Fruit fly (Drosophila melanogaster) ovary, adult (tissue): Measurements from ENCODE around the gene CG11227.

Experiments used
- CG17801 ChIP-seq: fragments of 200-800 bp; optimal IDR thresholded peaks from 2 replicates; lab custom pipeline; 2019; ENCODE audit warnings: missing biosample characterization, mild to moderate bottlenecking, missing genetic modification characterization, moderate library complexity; ENCODE audit not compliant: partially characterized antibody

Gene CG11227

DNA sequence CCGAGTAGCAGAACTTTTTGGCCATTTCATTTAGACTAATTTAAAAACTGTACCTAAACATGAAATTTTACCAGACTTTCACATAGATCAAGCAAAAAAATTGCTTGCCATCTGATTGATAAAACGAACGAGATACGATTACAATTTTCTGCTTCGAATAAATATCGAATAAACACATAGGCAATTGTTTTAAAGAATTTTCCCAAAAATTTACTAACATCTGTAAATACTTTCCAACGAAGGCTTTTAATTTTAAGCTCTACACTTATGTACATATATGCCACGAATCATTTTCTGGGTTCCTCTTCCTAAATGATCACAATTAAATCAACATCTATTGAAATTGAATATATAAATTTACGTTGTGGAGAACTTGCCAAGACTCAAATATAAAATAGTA, at the start of gene CG11227:
TSS of gene CG11227 (minus strand) at position 101 of the 400 bp plus-strand sequence.
- no peak for TF ChIP-seq CG17801

DNA sequence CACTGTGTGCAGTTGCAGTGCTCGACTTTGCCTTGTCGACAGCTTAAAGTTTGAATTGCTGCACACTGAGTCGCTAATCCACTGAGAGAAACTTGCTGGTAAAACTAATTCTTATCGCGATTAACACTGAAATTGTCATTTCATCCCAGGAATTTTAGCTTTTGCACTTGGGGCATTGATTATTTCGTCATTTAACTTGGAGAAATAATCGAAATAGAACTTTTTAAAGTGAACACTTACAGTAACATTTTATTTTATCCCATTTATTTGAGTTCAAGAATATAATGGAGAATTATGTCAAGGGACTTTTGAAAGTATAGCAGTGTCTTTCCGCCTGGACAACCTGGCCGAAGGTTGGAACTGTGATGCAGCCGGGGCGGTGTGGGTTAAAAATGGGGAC, 44.6 kb upstream of the CG11227 start, which contains the start of gene CG44426:
TSS of gene CG44426 (plus strand) at position 301 of the 400 bp plus-strand sequence.
- no peak for TF ChIP-seq CG17801

DNA sequence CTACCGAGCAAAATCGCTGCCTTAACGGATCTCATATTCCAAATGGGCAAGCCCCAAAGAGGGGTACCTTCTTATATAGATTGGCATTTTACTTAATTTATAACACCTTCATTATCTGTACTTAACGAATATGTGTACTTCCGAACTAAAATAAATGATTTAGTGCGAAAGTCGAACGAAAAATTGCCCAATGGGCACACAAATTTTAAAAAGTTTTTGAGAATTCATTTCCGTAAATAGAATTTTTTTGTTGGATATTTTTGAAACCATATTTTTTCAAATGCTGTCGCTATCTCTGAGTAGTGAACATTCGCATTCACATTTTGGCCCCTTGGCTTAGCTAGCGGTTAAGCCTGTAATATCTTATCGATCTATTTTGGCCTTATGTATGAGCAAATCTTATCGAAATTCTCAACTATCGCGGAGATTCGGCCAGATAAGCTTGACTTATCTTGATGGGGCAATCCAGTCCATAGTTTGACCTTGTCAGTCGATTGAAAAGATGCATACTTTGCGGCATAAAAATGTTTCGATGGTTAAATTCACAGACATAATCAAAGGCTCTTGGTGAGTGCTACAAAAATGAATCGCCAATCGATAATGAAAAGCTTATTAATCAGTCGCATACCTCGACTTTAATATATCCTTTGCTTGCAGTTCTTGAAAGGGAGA, 32.1 kb upstream of the CG11227 start, which contains the start of gene CG1304:
TSS of gene CG1304 (minus strand) at position 51 of the 672 bp plus-strand sequence.
- no peak for TF ChIP-seq CG17801

DNA sequence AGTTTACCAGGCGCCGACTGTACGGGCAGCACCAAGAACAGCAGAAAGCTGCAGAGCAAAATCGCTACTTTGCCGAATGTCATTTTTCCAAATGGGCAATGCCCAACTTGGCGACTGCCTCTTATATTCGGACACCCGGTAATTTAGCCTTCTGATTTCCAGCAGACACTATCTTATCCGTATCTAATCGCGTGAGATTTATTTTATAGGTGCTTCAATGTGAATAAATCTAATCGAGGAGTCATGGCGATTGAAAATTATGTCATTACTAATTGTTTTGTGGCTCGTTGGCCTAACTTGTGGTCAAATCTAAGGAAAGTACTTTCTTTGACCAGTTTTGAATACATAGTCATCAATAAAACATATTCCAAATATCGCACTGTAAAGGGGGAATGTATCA, 30.0 kb upstream of the CG11227 start, which contains the start of gene Ser6:
TSS of gene Ser6 (minus strand) at position 101 of the 400 bp plus-strand sequence.
- TF ChIP-seq CG17801 = no peak

DNA sequence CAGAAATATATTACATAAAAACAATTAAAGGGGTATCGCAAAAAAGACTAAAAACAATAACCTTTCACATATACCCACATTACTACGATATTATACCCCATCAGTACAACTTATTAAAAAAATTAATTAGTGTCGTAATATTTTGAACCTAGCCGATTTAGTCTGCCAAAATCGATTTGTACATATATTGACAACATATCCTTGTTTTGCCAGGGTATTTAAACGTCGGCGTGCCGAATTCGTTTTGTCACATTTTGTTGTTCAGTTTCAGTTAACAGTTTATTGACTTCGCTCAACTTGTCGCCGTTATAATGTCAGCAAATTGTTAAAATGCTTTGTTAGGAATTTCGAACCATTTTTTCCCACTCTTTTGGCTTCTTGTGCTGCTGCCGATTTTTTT, 14.9 kb upstream of the CG11227 start:
- TF ChIP-seq CG17801 = no peak

DNA sequence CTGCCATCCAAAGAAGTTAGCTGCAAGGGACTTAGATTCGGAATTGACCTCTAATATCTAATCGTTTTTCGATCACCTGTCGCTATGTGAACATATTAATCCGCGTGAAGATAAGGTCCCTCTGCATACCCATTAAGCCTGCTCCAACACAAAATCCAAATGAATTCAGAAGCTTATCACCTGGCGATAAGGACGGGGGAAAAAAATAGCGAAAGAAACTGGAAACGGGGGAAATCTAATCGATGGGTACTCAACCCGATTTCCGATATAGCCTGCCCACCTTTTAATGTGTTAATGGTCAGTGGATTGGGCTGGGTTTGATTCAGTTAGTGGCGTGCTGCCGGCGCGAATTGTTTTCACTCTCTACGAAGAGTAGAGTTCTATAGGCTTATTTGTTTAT, 1.2 kb upstream of the CG11227 start, which contains the start of gene Npc1b:
TSS of gene Npc1b (plus strand) at position 340 of the 400 bp plus-strand sequence.
- no peak for TF ChIP-seq CG17801

DNA sequence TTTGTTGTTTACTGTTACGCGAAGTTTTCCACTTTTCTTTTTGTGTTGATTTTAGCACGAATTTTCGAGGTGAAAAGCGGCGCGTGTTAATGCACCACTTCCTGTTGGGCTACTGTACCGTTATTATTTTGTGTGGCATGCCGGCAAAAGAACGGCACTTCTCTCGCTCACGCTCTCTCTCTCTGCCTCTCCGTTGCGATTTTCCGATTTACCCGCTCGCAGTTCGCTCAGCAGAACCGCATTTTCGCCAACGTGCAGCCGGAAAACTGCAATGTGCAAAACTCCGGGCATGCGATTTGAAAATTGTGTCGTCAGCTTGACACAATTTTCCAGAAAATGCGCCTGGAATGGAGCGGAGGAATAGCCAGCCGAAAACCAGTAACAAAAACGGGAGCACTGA, 6.4 kb downstream of the CG11227 start, which contains the start of gene shakB:
TSS of gene shakB (minus strand) at position 101 of the 400 bp plus-strand sequence.
- no peak for TF ChIP-seq CG17801

DNA sequence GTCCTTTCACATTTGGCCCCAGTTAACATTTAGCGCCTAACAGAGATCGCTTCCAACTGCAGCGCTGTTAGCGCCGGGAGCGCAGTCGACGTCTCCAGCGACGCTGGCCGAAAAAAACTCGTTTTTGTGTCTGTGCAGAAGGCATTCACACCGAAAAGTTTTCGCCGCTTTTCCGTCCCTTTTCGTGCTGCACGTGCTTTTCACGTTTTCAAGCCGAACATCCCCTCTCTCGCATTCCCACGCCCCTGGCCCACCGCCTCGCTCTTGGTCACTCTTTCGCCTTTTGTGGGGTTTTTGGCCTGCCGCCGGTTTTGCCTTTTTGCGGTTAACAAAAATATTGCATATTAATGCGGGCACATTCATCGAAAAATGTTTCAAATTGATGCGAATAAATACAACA, 7.5 kb downstream of the CG11227 start:
- no peak for TF ChIP-seq CG17801

DNA sequence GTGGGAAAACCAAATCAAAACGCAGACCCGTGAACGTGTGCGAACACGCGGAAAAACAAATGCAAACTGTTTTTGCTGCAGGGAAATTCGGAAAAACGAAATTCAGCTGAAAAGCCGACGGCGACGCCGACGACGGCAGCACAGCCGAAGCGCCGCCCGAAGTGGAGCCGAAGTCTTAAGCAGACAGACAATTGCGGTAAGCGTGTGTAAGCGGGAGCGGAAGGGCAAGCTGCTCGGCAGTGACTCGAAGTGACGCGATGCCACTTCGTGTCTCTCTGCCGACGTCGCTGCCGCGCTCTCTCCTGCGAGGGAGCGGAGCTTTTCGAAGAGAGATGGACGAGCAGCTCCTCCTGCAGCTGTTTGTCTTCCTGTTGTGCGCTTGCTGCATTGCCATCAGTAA, 8.4 kb downstream of the CG11227 start:
- no peak for TF ChIP-seq CG17801

DNA sequence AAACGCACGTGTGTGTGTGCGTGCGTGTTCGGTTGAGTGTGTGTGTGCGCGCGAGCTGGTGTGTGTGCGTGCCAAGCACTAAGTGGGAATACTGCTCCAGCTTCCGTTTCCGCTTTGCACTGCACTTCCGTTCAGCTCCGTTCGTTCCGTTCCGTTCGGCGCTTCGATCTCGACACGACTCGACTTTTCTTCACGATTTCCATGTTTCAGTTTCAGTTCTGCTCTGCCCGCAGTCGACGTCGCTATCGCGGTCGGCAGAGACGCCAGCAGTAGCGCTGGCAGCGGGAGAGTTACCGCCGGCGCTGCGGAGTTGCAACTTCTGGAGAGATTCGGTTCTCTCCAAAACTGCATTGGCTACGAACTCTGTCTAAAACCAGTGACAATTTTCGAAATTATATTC, 9.6 kb downstream of the CG11227 start:
- no peak for TF ChIP-seq CG17801

DNA sequence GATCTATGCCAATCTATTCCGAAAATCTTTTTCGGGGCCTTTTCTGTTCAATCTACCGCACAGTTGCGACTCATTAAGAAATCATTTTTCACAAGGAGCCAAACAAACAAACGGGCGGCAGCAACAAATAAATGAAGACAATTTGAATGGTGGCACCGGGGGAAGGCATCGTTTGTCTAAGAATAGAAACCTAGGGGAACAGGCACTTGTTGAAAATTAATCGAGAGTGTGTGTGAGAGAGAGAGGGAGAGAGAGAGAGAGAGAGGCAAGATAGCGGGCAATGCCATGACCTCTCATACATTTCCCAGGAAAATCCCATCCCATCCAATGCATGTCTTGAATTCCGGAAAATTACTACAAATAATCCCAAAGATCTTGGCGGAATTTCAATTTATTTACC, 16.9 kb downstream of the CG11227 start:
- TF ChIP-seq CG17801 = no peak

DNA sequence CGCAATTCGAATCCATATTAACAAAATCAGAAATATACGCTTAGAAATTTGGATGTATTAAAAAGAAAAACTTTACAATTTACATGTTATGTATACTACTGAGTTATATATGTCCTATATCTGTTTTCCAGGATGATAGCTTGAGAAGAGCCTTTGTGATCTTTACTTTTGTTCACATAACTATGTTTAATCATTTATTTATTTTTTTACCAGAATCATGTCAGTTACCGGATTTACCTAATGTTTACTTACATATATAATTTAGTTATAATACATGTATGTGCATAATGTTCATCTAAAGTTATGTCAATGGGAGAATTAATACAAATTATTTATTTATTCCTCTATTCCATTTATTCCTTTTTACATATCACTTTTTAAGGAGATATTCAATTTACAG, 50.8 kb downstream of the CG11227 start, which contains the start of gene I-3:
TSS of gene I-3 (minus strand) at position 101 of the 400 bp plus-strand sequence.
- TF ChIP-seq CG17801 = no peak
